Worm (Caenorhabditis elegans) whole organism, L2 larva: ENCODE measurements around the gene sod-4.

ENCODE experiments used
- alr-1 ChIP-seq: fragments of 150-350 bp; optimal IDR thresholded peaks from 2 replicates; lab custom pipeline; 2014; ENCODE audit warnings: missing biosample characterization, missing genetic modification characterization
- nhr-6 ChIP-seq: fragments of 150-350 bp; optimal IDR thresholded peaks from 2 replicates; lab custom pipeline; 2014; ENCODE audit warnings: missing biosample characterization, missing genetic modification characterization

- no peak for TF ChIP-seq nhr-6 (tag; lab: Kevin White, UChicago)
- no peak for TF ChIP-seq alr-1
Measured at ce11 chrIII:9528824-9529223, 28.6 kb upstream of the sod-4 start, which contains the start of gene ZK1098.2.
